Worm (Caenorhabditis elegans): ENCODE measurements around the gene srg-44.

ce11 chrV:17303392-17303791 is 25.2 kb upstream of the srg-44 start:
- TF ChIP-seq ama-1 (optimal IDR thresholded peaks at IDR 0.05) (no peak), ceh-36 (tag; optimal IDR thresholded peaks at IDR 0.05) (no peak), flt-1 (GFP tag; IDR thresholded peaks at IDR 0.05) (no peak), B0310.2 (tag; optimal IDR thresholded peaks at IDR 0.05) (no peak), F13C5.2 (tag; optimal IDR thresholded peaks at IDR 0.05) (no peak), aly-1 (tag; optimal IDR thresholded peaks at IDR 0.05) (no peak)

All from whole organism, early embryonic.